Fruit fly (Drosophila melanogaster) whole organism: ENCODE measurements around the gene CG7829.
A peak's percentile ranks its signal among the peaks of the same experiment; 100 is the strongest.

Experiments
- CG8478 ChIP-seq: fragments of >200 bp; optimal IDR thresholded peaks from 2 replicates; lab custom pipeline; 2018; ENCODE audit warnings: inconsistent platforms
- Dll ChIP-seq: fragments of >200 bp; optimal IDR thresholded peaks from 2 replicates; lab custom pipeline; 2017
- EcR ChIP-seq, 2 experiments: fragments of >200 bp; optimal IDR thresholded peaks; 2 replicates each; lab custom pipeline; 2017; ENCODE audit warnings: missing biosample characterization in 2 of 2, missing genetic modification characterization in 2 of 2, missing genetic modification reagents in 2 of 2
- pan ChIP-seq: fragments of >200 bp; optimal IDR thresholded peaks from 2 replicates; lab custom pipeline; 2017
- psq ChIP-seq: fragments of >200 bp; optimal IDR thresholded peaks from 2 replicates; lab custom pipeline; 2017
- usp ChIP-seq: fragments of >200 bp; optimal IDR thresholded peaks from 2 replicates; lab custom pipeline; 2017; ENCODE audit warnings: missing biosample characterization, missing genetic modification characterization, mixed read lengths

The CG7829 gene

DNA sequence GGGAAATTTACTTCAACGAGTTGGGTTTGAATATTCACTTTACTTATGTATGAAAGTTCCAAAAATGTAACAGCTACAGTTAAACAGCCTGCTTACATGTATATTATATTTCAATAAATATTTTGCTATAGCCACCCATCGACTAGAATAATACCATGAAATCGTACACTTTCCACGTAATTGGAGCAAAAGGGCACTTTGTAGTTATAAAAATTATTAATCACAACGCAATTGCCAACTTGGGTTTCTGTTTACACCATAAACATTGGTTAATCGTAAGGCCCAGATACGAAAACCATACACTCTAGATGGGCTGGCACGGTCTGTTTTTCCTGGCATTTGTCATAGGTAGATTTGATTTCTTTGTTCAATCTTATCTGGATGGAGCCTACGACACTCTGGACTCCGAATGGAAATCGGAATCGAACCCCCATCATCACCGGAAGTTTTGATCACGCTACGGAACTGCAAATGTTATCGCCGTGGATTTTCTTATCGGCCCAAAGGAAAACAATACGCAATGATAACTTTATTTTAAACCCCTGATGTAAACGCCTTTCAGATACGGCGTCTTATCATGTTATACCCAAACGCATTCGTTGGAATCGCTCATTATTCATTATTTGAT, 37.0 kb downstream of the CG7829 start, which contains the start of gene fig:
Gene fig, minus strand, starts transcription at position 51 of the 628 bp plus-strand sequence.
- no peak for TF ChIP-seq psq
- no peak for TF ChIP-seq EcR (GFP tag; optimal IDR thresholded peaks at IDR 0.05; lab: Kevin White, UChicago)
- TF ChIP-seq Dll (lab: Kevin White, UChicago): no peak
- TF ChIP-seq CG8478 (lab: Kevin White, UChicago): no peak
- TF ChIP-seq usp (GFP tag; lab: Kevin White, UChicago): no peak
- no peak for TF ChIP-seq pan (lab: Kevin White, UChicago)

dm6 chr3R:29778985-29779298, 38.6 kb downstream of the CG7829 start:
- TF ChIP-seq pan (lab: Kevin White, UChicago): no peak
- TF ChIP-seq usp (GFP tag; lab: Kevin White, UChicago): no peak
- TF ChIP-seq Dll (lab: Kevin White, UChicago): no peak
- TF ChIP-seq EcR (GFP tag; optimal IDR thresholded peaks at IDR 0.05; lab: Kevin White, UChicago): no peak
- TF ChIP-seq psq: no peak
- TF ChIP-seq CG8478 (lab: Kevin White, UChicago): no peak

DNA sequence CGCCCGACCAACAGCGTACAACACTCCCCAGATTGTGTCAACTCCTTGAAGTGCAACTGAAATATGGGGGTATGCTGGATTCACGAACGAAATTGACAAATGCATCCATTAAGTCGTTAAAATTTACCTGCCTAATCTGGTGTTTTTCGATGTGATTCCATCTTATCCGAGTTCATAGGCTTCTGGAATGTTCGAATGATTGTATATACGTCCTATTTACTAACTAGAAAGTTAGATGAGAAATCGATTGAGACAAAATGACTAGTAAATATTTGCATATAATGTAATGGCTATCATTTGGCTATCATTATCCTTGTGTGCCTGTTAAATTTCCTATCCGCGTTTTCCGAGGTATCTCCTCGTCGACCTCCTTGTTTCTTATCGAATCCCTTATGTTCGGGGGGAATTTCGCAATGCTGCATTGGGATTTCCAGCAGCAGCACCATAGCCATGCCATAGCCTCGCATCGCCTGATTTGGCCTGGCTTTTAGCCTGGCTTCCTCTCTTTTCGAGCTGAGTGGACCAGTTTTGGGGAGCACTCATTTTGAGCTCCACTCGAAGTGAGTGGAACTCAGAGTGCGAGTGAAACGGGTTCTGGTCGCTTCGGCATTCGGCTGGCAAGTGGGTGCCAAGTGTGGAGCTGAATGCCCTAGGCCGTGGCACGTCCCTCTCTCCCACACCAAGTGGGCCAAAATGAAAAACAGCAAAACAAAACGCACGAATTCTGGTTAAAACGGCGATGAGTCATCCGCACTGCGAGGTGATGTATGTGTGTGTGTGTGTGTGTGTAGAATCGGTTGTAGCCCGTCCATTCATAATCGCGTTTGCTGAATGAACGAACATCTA, 39.2 kb downstream of the CG7829 start:
- TF ChIP-seq psq (no peak), CG8478 (lab: Kevin White, UChicago) (no peak), usp (GFP tag; lab: Kevin White, UChicago) (no peak), EcR (GFP tag; optimal IDR thresholded peaks at IDR 0.05; lab: Kevin White, UChicago) (peak in 1 of 2 experiments; percentile 0), Dll (lab: Kevin White, UChicago) (no peak), pan (lab: Kevin White, UChicago) (peak; percentile 93)

- TF ChIP-seq pan (lab: Kevin White, UChicago): no peak
Measured at dm6 chr3R:29777213-29777612, 40.4 kb downstream of the CG7829 start.

DNA sequence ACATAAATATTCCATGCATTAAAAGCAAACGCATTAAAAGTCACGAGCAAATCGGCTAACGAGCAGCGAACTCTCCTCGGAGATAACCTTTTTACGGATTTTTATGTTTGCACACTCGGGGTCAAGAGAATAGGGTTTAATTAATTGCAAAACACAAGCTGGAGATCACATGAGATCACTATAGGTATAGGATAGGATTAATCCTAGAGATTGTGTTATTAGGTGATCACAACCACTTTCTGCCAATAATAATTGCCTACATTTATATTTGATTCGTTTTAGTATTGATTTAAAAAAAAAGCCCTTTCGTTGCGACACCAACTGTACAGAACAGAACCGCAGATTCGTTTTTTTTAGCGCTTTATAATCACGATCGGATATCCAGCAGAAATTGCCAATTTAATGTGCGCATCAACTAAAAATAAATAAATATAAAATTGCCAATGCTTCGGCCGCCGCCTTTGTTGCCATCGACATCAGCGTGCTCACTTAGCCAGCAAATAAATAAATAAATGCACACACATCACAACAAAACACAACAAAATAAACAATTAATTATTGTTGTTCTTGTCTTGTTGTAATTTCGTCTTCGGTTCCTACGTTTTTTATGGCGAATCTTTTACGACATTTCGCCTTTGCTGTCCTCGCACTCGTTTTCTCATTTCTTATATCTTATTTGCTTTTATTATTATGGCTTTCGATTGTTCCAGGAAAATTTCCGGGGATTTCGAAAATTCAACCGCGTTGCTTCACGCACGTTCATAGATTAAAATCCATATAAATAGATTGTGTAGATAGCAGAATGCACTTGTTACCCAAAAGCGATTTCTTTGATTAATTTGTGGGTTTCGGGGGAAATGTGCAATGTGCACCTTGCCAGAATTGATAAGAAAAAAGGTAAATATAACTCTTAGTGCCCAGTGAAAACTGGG, 41.5 kb downstream of the CG7829 start:
- TF ChIP-seq CG8478 (lab: Kevin White, UChicago) (no peak), psq (no peak), pan (lab: Kevin White, UChicago) (no peak)

dm6 chr3R:29774360-29775193, 43.0 kb downstream of the CG7829 start:
- TF ChIP-seq Dll (lab: Kevin White, UChicago) (peak; percentile 99), pan (lab: Kevin White, UChicago) (no peak), usp (GFP tag; lab: Kevin White, UChicago) (no peak), psq (no peak), CG8478 (lab: Kevin White, UChicago) (no peak), EcR (GFP tag; optimal IDR thresholded peaks at IDR 0.05; lab: Kevin White, UChicago) (no peak)

- peak; percentile 43 for TF ChIP-seq pan (lab: Kevin White, UChicago)
- no peak for TF ChIP-seq psq
Measured at dm6 chr3R:29773833-29774324, 43.7 kb downstream of the CG7829 start.

DNA sequence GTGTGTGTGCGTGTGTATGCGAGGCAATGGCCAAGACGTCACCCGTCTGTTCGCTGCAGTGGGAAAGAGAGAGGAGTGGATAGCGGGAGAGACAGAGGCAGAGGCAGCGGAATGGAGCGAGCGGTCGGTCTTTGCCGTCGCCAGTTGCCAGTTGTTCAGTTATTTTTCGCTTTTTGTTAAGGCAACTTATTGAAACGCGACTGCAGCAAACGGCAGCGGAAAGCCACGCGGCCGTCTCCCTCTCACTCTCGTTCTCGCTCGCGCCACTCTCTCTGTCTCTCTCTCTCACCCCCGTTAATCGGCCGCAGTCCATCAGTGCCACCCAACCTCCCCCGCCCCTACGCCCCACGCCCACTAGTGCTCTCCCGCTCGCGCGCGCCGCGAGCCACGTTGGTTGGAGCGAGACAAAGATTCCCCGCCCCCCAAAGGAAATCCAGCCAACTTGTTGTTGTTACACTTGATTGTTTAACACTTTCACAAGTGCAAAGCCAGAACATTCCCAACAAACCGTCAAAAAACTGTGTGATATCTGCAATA, 44.7 kb downstream of the CG7829 start:
- TF ChIP-seq psq: no peak
- peak; percentile 88 for TF ChIP-seq Dll (lab: Kevin White, UChicago)
- TF ChIP-seq EcR (GFP tag; optimal IDR thresholded peaks at IDR 0.05; lab: Kevin White, UChicago): peak in 1 of 2 experiments; percentile 47
- TF ChIP-seq CG8478 (lab: Kevin White, UChicago): peak; percentile 82

DNA sequence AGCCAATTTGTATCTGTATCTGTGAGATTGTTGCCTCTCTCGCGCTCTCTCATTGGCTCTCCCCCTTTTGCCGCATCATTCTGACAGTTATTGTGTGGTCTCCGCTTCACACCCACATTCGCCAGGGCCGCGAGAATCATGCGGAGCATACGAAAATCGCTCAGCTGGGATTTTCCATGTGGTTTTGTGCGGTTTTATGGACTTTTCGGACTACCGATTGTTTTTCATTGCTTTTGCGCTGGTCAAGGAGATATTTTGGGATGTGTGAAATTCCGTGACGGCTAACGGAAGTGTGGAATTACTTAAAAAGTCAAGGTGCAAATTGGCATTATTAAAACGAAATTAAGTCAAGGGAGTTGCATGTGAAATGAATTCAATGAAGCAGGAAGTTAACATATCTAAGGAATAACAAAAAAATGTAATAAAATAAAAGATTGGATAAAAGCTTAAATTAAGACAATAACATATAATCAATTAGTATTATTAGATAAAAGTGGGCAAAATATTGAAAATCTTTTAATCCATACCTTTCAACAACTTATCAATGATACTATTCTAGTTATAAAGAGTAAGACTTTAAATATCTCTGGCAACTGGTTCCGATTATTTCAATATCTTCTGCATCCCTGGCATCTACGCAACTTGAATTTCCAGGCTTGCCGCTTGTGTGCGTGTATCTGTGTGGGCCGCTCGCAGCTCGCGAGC, 45.3 kb downstream of the CG7829 start:
- TF ChIP-seq pan (lab: Kevin White, UChicago) (no peak), Dll (lab: Kevin White, UChicago) (peak; percentile 83), psq (peak; percentile 56), EcR (GFP tag; optimal IDR thresholded peaks at IDR 0.05; lab: Kevin White, UChicago) (no peak), CG8478 (lab: Kevin White, UChicago) (no peak), usp (GFP tag; lab: Kevin White, UChicago) (no peak)

DNA sequence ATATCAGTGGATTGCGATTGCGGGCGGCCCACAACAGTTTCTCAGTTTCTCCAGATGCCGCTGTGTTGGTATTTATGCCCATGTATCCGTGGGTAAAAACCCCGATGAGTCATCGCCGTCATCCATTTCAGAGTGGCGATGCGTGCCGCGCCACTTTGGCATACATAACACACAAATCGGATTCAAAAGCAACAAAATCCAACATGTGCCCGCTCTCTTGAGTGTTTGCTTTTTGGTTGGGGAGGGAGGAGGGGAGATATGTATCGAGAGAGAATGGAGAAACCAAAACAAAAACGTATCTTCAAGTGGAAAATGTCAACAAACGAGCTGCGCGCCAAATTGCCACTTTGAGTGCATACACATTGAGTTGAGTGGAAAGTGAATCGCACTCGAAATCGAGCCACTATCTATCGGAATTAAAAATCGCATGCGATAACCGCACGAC, 45.9 kb downstream of the CG7829 start:
- no peak for TF ChIP-seq usp (GFP tag; lab: Kevin White, UChicago)
- no peak for TF ChIP-seq psq
- TF ChIP-seq Dll (lab: Kevin White, UChicago): no peak
- no peak for TF ChIP-seq pan (lab: Kevin White, UChicago)
- no peak for TF ChIP-seq CG8478 (lab: Kevin White, UChicago)
- TF ChIP-seq EcR (GFP tag; optimal IDR thresholded peaks at IDR 0.05; lab: Kevin White, UChicago): no peak
